Fruit fly (Drosophila melanogaster): ENCODE measurements around the gene CG12483.

CG12483 gene

DNA sequence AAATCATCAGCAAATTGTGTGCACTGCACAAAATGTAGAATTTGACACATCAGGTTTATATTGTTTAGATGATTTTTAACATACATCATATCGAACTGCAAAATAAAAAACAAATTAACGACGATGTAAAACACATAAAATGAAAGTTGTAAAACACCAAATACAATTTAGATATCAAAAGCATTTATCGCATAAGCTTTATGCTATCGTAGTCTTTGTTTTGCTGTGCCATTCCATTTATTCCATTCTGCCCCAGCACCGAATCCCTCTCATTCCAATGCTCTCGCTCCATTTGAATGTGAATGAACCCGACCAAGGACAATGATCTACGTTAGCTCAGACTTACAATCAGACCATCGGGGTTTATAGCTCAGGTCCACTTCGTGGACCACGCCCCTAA lies 26.9 kb downstream of the CG12483 start:
- TF ChIP-seq Dif (GFP tag; optimal IDR thresholded peaks at IDR 0.05; ENCODE audit: partially characterized antibody) (peak; percentile 4), woc (GFP tag; optimal IDR thresholded peaks at IDR 0.05) (peak; percentile 38), dsf (GFP tag; optimal IDR thresholded peaks at IDR 0.05; ENCODE audit: borderline replicate concordance) (no peak), brk (GFP tag; optimal IDR thresholded peaks at IDR 0.05) (no peak), sage (GFP tag; optimal IDR thresholded peaks at IDR 0.05) (no peak), OdsH (GFP tag; optimal IDR thresholded peaks at IDR 0.05) (peak; percentile 44), CrebA (GFP tag; optimal IDR thresholded peaks at IDR 0.05; ENCODE audit: borderline replicate concordance) (no peak), Hr83 (GFP tag; optimal IDR thresholded peaks at IDR 0.05; ENCODE audit: poor library complexity, severe bottlenecking) (no peak), fru (GFP tag; optimal IDR thresholded peaks at IDR 0.05) (peak; percentile 42), Rel (GFP tag; optimal IDR thresholded peaks at IDR 0.05) (no peak), Rel (tag; optimal IDR thresholded peaks at IDR 0.05) (no peak), Hnf4 (GFP tag; optimal IDR thresholded peaks at IDR 0.05) (no peak), Vsx2 (GFP tag; optimal IDR thresholded peaks at IDR 0.05; ENCODE audit: partially characterized antibody) (no peak), Hr78 (GFP tag; optimal IDR thresholded peaks at IDR 0.05) (no peak), ey (GFP tag; optimal IDR thresholded peaks at IDR 0.05) (peak; percentile 33), psq (GFP tag; optimal IDR thresholded peaks at IDR 0.05) (peak; percentile 28), Myc (optimal IDR thresholded peaks at IDR 0.05) (no peak), dmrt93B (GFP tag; optimal IDR thresholded peaks at IDR 0.05) (no peak), rgr (GFP tag; optimal IDR thresholded peaks at IDR 0.05) (peak; percentile 28), CG32264 (GFP tag; optimal IDR thresholded peaks at IDR 0.05) (no peak), GATAd (GFP tag; optimal IDR thresholded peaks at IDR 0.05) (no peak), HLH106 (tag; optimal IDR thresholded peaks at IDR 0.05) (no peak), Sp1 (GFP tag; optimal IDR thresholded peaks at IDR 0.05) (no peak), h (GFP tag; optimal IDR thresholded peaks at IDR 0.05) (peak; percentile 56), Dfd (GFP tag; optimal IDR thresholded peaks at IDR 0.05) (no peak)

DNA sequence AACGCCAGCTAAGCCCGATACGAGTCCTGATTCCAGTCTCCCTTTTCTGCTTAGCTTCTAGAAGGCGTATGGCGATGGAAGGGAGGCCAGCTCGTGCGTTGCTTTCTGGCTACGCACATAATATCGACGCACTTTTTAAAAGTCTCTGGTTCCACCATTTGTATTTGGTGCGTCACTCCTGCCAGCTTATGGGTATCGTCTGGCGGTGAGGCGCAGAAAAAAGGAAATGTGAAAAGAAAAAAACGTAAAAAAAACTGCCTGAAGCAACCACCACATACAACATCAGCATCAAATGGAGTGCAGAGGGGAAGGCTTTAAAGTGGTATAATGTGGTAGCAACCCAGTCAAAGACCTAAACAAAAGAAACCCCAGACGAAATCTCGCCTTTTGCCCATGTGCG lies 28.9 kb downstream of the CG12483 start:
- TF ChIP-seq Hnf4 (GFP tag; optimal IDR thresholded peaks at IDR 0.05) = no peak
- TF ChIP-seq rgr (GFP tag; optimal IDR thresholded peaks at IDR 0.05) = peak; percentile 36
- peak; percentile 2 for TF ChIP-seq CG9705 (GFP tag; optimal IDR thresholded peaks at IDR 0.05)
- no peak for TF ChIP-seq Mio (GFP tag; optimal IDR thresholded peaks at IDR 0.05)
- TF ChIP-seq Hr83 (GFP tag; optimal IDR thresholded peaks at IDR 0.05; ENCODE audit: poor library complexity, severe bottlenecking) = no peak
- TF ChIP-seq Abd-B (GFP tag; optimal IDR thresholded peaks at IDR 0.05) = no peak
- no peak for TF ChIP-seq Hr78 (GFP tag; optimal IDR thresholded peaks at IDR 0.05)
- no peak for TF ChIP-seq lola (GFP tag; optimal IDR thresholded peaks at IDR 0.05)
- TF ChIP-seq GATAd (GFP tag; optimal IDR thresholded peaks at IDR 0.05) = no peak
- TF ChIP-seq fru (GFP tag; optimal IDR thresholded peaks at IDR 0.05) = peak; percentile 50
- no peak for TF ChIP-seq sv (GFP tag; optimal IDR thresholded peaks at IDR 0.05)
- TF ChIP-seq usp (GFP tag; optimal IDR thresholded peaks at IDR 0.05) = no peak
- no peak for TF ChIP-seq Myc (optimal IDR thresholded peaks at IDR 0.05)
- no peak for TF ChIP-seq foxo (GFP tag; optimal IDR thresholded peaks at IDR 0.05)
- no peak for TF ChIP-seq h (GFP tag; optimal IDR thresholded peaks at IDR 0.05)
- peak; percentile 61 for TF ChIP-seq Sp1 (GFP tag; optimal IDR thresholded peaks at IDR 0.05)
- no peak for TF ChIP-seq pan (optimal IDR thresholded peaks at IDR 0.05)
- TF ChIP-seq dl (GFP tag; optimal IDR thresholded peaks at IDR 0.05; ENCODE audit: insufficient read depth in 1 of 2, partially characterized antibody in 2 of 2) = no peak
- no peak for TF ChIP-seq br (GFP tag; optimal IDR thresholded peaks at IDR 0.05)
- TF ChIP-seq tai (GFP tag; optimal IDR thresholded peaks at IDR 0.05) = no peak
- no peak for TF ChIP-seq N (GFP tag; optimal IDR thresholded peaks at IDR 0.05)
- TF ChIP-seq OdsH (GFP tag; optimal IDR thresholded peaks at IDR 0.05) = no peak
- TF ChIP-seq woc (GFP tag; optimal IDR thresholded peaks at IDR 0.05) = no peak
- TF ChIP-seq dsf (GFP tag; optimal IDR thresholded peaks at IDR 0.05; ENCODE audit: borderline replicate concordance) = no peak
- TF ChIP-seq brk (GFP tag; optimal IDR thresholded peaks at IDR 0.05) = no peak
- TF ChIP-seq Rel (GFP tag; optimal IDR thresholded peaks at IDR 0.05) = no peak
- TF ChIP-seq Rel (tag; optimal IDR thresholded peaks at IDR 0.05) = peak; percentile 11
- no peak for TF ChIP-seq CG32264 (GFP tag; optimal IDR thresholded peaks at IDR 0.05)
- peak; percentile 91 for TF ChIP-seq jim (GFP tag; optimal IDR thresholded peaks at IDR 0.05)
- TF ChIP-seq ey (GFP tag; optimal IDR thresholded peaks at IDR 0.05) = no peak
- no peak for TF ChIP-seq Dif (GFP tag; optimal IDR thresholded peaks at IDR 0.05; ENCODE audit: partially characterized antibody)
- TF ChIP-seq CrebA (GFP tag; optimal IDR thresholded peaks at IDR 0.05; ENCODE audit: borderline replicate concordance) = no peak
- peak; percentile 16 for TF ChIP-seq HLH106 (tag; optimal IDR thresholded peaks at IDR 0.05)
- no peak for TF ChIP-seq Dfd (GFP tag; optimal IDR thresholded peaks at IDR 0.05)
- TF ChIP-seq psq (GFP tag; optimal IDR thresholded peaks at IDR 0.05) = peak; percentile 90
- TF ChIP-seq Jra (GFP tag; optimal IDR thresholded peaks at IDR 0.05) = peak; percentile 91

Measured in whole organism, wandering third instar larva.